Fruit fly (Drosophila melanogaster) whole organism, embryonic: ENCODE results near the gene CG1024.

Experiments used
- Atf3 ChIP-seq: fragments of 200-800 bp; sonication (Bioruptor generic); optimal IDR thresholded peaks from 3 replicates; lab custom pipeline; 2016; ENCODE audit warnings: missing biosample characterization, missing genetic modification characterization
- CG10654 ChIP-seq: fragments of 200-800 bp; sonication (Bioruptor generic); optimal IDR thresholded peaks from 2 replicates; lab custom pipeline; 2016; ENCODE audit warnings: missing biosample characterization, missing genetic modification characterization
- CG11456 ChIP-seq: fragments of 200-800 bp; sonication (Bioruptor generic); IDR thresholded peaks from 3 replicates; pipeline ENCODE4 v1.3.6; 2022; ENCODE audit warnings: missing biosample characterization, missing genetic modification characterization
- CG12104 ChIP-seq: fragments of 200-800 bp; sonication (Bioruptor generic); optimal IDR thresholded peaks from 3 replicates; lab custom pipeline; 2016; ENCODE audit warnings: missing biosample characterization, missing genetic modification characterization
- CG12942 ChIP-seq: fragments of 200-800 bp; sonication (Bioruptor generic); optimal IDR thresholded peaks from 3 replicates; lab custom pipeline; 2016; ENCODE audit warnings: missing biosample characterization, missing genetic modification characterization
- CG14667 ChIP-seq: fragments of 200-800 bp; sonication (Bioruptor generic); IDR thresholded peaks from 2 replicates; pipeline ENCODE4 v1.3.6; 2022; ENCODE audit warnings: missing biosample characterization, missing genetic modification characterization
- CG15011 ChIP-seq: fragments of 200-800 bp; sonication (Bioruptor generic); optimal IDR thresholded peaks from 3 replicates; lab custom pipeline; 2018; ENCODE audit warnings: missing biosample characterization, mild to moderate bottlenecking, missing genetic modification characterization
- CG15601 ChIP-seq: fragments of 200-800 bp; sonication (Bioruptor generic); optimal IDR thresholded peaks from 3 replicates; lab custom pipeline; 2019; ENCODE audit warnings: missing biosample characterization, mild to moderate bottlenecking, missing genetic modification characterization, moderate library complexity
- CG1647 ChIP-seq: fragments of 200-800 bp; sonication (Bioruptor generic); optimal IDR thresholded peaks from 3 replicates; lab custom pipeline; 2016; ENCODE audit warnings: missing biosample characterization, missing genetic modification characterization
- CG1792 ChIP-seq: fragments of 200-800 bp; sonication (Bioruptor generic); optimal IDR thresholded peaks from 2 replicates; lab custom pipeline; 2016; ENCODE audit warnings: missing biosample characterization, missing genetic modification characterization
- CG18011 ChIP-seq: fragments of 200-800 bp; sonication (Bioruptor generic); optimal IDR thresholded peaks from 2 replicates; lab custom pipeline; 2017; ENCODE audit warnings: missing biosample characterization, missing genetic modification characterization, mild to moderate bottlenecking, moderate library complexity, missing genotype
- CG33213 ChIP-seq: fragments of 200-800 bp; sonication (Bioruptor generic); optimal IDR thresholded peaks from 3 replicates; lab custom pipeline; 2016; ENCODE audit warnings: missing biosample characterization, missing genetic modification characterization
- CG3838 ChIP-seq: fragments of 200-800 bp; sonication (Bioruptor generic); optimal IDR thresholded peaks from 3 replicates; lab custom pipeline; 2016; ENCODE audit warnings: missing biosample characterization, missing genetic modification characterization
- CG3995 ChIP-seq: fragments of 200-800 bp; sonication (Bioruptor generic); optimal IDR thresholded peaks from 3 replicates; lab custom pipeline; 2016; ENCODE audit warnings: missing biosample characterization, missing genetic modification characterization
- CG42726 ChIP-seq: fragments of 200-800 bp; sonication (Bioruptor generic); IDR thresholded peaks from 2 replicates; pipeline ENCODE4 v1.3.6; 2022; ENCODE audit warnings: missing biosample characterization, missing genetic modification characterization; ENCODE audit not compliant: partially characterized antibody
- CG4707 ChIP-seq: fragments of 200-800 bp; sonication (Bioruptor generic); optimal IDR thresholded peaks from 2 replicates; lab custom pipeline; 2018; ENCODE audit warnings: missing biosample characterization, mild to moderate bottlenecking, missing genetic modification characterization, moderate library complexity
- CG4730 ChIP-seq: fragments of 200-800 bp; sonication (Bioruptor generic); IDR thresholded peaks from 2 replicates; pipeline ENCODE4 v1.3.6; 2022; ENCODE audit warnings: missing biosample characterization, missing genetic modification characterization
- CG6813 ChIP-seq: fragments of 200-800 bp; sonication (Bioruptor generic); optimal IDR thresholded peaks from 2 replicates; lab custom pipeline; 2017; ENCODE audit warnings: missing biosample characterization, missing genetic modification characterization, mild to moderate bottlenecking, moderate library complexity, missing genetic modification reagents
- CG7357 ChIP-seq: fragments of 200-800 bp; sonication (Bioruptor generic); IDR thresholded peaks from 3 replicates; pipeline ENCODE4 v1.3.6; 2022; ENCODE audit warnings: missing biosample characterization, missing genetic modification characterization
- D19B ChIP-seq: fragments of 200-800 bp; sonication (Bioruptor generic); optimal IDR thresholded peaks from 2 replicates; lab custom pipeline; 2017; ENCODE audit warnings: missing biosample characterization, mild to moderate bottlenecking, missing genetic modification characterization
- Dll ChIP-seq: fragments of 200-800 bp; sonication (Bioruptor generic); IDR thresholded peaks from 4 replicates; pipeline ENCODE4 v1.3.6; 2022; ENCODE audit warnings: missing biosample characterization, missing genetic modification characterization; ENCODE audit not compliant: partially characterized antibody
- Elba2 ChIP-seq: fragments of 200-800 bp; sonication (Bioruptor generic); optimal IDR thresholded peaks from 3 replicates; lab custom pipeline; 2016; ENCODE audit warnings: missing biosample characterization, missing genetic modification characterization
- GATAe ChIP-seq: fragments of 200-800 bp; sonication (Bioruptor generic); conservative IDR thresholded peaks from 2 replicates; pipeline ENCODE4 v1.3.6; 2022; ENCODE audit warnings: missing biosample characterization, missing genetic modification characterization
- HLH3B ChIP-seq: fragments of 200-800 bp; sonication (Bioruptor generic); IDR thresholded peaks from 2 replicates; pipeline ENCODE4 v1.3.6; 2022; ENCODE audit warnings: missing biosample characterization, missing genetic modification characterization
- HmgZ ChIP-seq: fragments of 200-800 bp; sonication (Bioruptor generic); optimal IDR thresholded peaks from 2 replicates; lab custom pipeline; 2018; ENCODE audit warnings: missing biosample characterization, mild to moderate bottlenecking, missing genetic modification characterization
- MBD-R2 ChIP-seq: fragments of 200-800 bp; sonication (Bioruptor generic); IDR thresholded peaks from 2 replicates; pipeline ENCODE4 v1.3.6; 2022; ENCODE audit warnings: missing biosample characterization, missing genetic modification characterization
- Oli ChIP-seq: fragments of 200-800 bp; sonication (Bioruptor generic); optimal IDR thresholded peaks from 2 replicates; lab custom pipeline; 2018; ENCODE audit warnings: missing biosample characterization, mild to moderate bottlenecking, missing genetic modification characterization, moderate library complexity
- Rx ChIP-seq: fragments of 200-800 bp; sonication (Bioruptor generic); IDR thresholded peaks from 2 replicates; pipeline ENCODE4 v1.3.6; 2022; ENCODE audit warnings: missing biosample characterization, missing genetic modification characterization
- Sry-β ChIP-seq: fragments of 200-800 bp; sonication (Bioruptor generic); optimal IDR thresholded peaks from 2 replicates; lab custom pipeline; 2018; ENCODE audit warnings: missing biosample characterization, mild to moderate bottlenecking, missing genetic modification characterization, moderate library complexity
- Usf ChIP-seq: fragments of 200-800 bp; sonication (Bioruptor generic); optimal IDR thresholded peaks from 2 replicates; lab custom pipeline; 2017; ENCODE audit warnings: missing genotype, missing biosample characterization, missing genetic modification characterization
- ab ChIP-seq: fragments of 200-800 bp; sonication (Bioruptor generic); optimal IDR thresholded peaks from 2 replicates; lab custom pipeline; 2016; ENCODE audit warnings: missing biosample characterization, missing genetic modification characterization
- al ChIP-seq: fragments of 200-800 bp; sonication (Bioruptor generic); IDR thresholded peaks from 2 replicates; pipeline ENCODE4 v1.3.6; 2022; ENCODE audit warnings: missing biosample characterization, missing genetic modification characterization
- bab2 ChIP-seq: fragments of 200-800 bp; sonication (Bioruptor generic); optimal IDR thresholded peaks from 2 replicates; lab custom pipeline; 2016; ENCODE audit warnings: missing biosample characterization, missing genetic modification characterization
- cwo ChIP-seq: fragments of 200-800 bp; sonication (Bioruptor generic); optimal IDR thresholded peaks from 3 replicates; lab custom pipeline; 2017; ENCODE audit warnings: missing biosample characterization, missing genetic modification characterization, mild to moderate bottlenecking, moderate library complexity, missing genetic modification reagents
- dm ChIP-seq: fragments of 200-800 bp; sonication (Bioruptor generic); optimal IDR thresholded peaks from 3 replicates; lab custom pipeline; 2016; ENCODE audit warnings: missing biosample characterization, missing genetic modification characterization
- fd102C ChIP-seq: fragments of 200-800 bp; sonication (Bioruptor generic); optimal IDR thresholded peaks from 2 replicates; lab custom pipeline; 2018; ENCODE audit warnings: missing biosample characterization, mild to moderate bottlenecking, missing genetic modification characterization, moderate library complexity
- gsb ChIP-seq: fragments of 200-800 bp; sonication (Bioruptor generic); IDR thresholded peaks from 2 replicates; pipeline ENCODE4 v1.3.6; 2022; ENCODE audit warnings: missing biosample characterization, missing genetic modification characterization
- hbn ChIP-seq: fragments of 200-800 bp; sonication (Bioruptor generic); IDR thresholded peaks from 2 replicates; pipeline ENCODE4 v1.3.6; 2022; ENCODE audit warnings: missing biosample characterization, missing genetic modification characterization; ENCODE audit not compliant: partially characterized antibody
- hkb ChIP-seq, 2 experiments: fragments of 200-800 bp in 1 of 2; fragments of >200 bp in 1 of 2; sonication (Bioruptor generic) in 1 of 2; IDR thresholded peaks in 1 of 2; optimal IDR thresholded peaks in 1 of 2; 2 replicates each; pipeline versions ENCODE4 v1.3.6 to Lab custom; 2017 to 2022; ENCODE audit warnings: missing biosample characterization in 1 of 2, missing genetic modification characterization in 1 of 2
- org-1 ChIP-seq: fragments of 200-800 bp; sonication (Bioruptor generic); optimal IDR thresholded peaks from 2 replicates; lab custom pipeline; 2017; ENCODE audit warnings: missing biosample characterization, missing genetic modification characterization
- prd ChIP-seq, 3 experiments: fragments of >200 bp in 2 of 3; fragments of 200-800 bp in 1 of 3; sonication (Bioruptor generic) in 1 of 3; optimal IDR thresholded peaks in 2 of 3; IDR thresholded peaks in 1 of 3; 2 replicates in 2 of 3; 3 replicates in 1 of 3; pipeline versions ENCODE4 v1.3.6 to Lab custom; 2017 to 2022; ENCODE audit warnings: missing biosample characterization in 1 of 3, missing genetic modification characterization in 1 of 3
- psq ChIP-seq: fragments of 200-800 bp; sonication (Bioruptor generic); optimal IDR thresholded peaks from 2 replicates; lab custom pipeline; 2017; ENCODE audit warnings: missing biosample characterization, missing genetic modification characterization
- ranshi ChIP-seq: fragments of 200-800 bp; sonication (Bioruptor generic); IDR thresholded peaks from 2 replicates; pipeline ENCODE4 v1.3.6; 2022; ENCODE audit warnings: missing biosample characterization, missing genetic modification characterization
- so ChIP-seq: fragments of 200-800 bp; sonication (Bioruptor generic); IDR thresholded peaks from 3 replicates; pipeline ENCODE4 v1.3.6; 2022; ENCODE audit warnings: missing biosample characterization, missing genetic modification characterization
- sob ChIP-seq: fragments of 200-800 bp; sonication (Bioruptor generic); IDR thresholded peaks from 2 replicates; pipeline ENCODE4 v1.3.6; 2022; ENCODE audit warnings: missing biosample characterization, missing genetic modification characterization
- sqz ChIP-seq: fragments of 200-800 bp; sonication (Bioruptor generic); optimal IDR thresholded peaks from 3 replicates; lab custom pipeline; 2018; ENCODE audit warnings: missing biosample characterization, mild to moderate bottlenecking, missing genetic modification characterization
- ssp ChIP-seq: fragments of 200-800 bp; sonication (Bioruptor generic); IDR thresholded peaks from 2 replicates; pipeline ENCODE4 v1.3.6; 2022; ENCODE audit warnings: missing biosample characterization, missing genetic modification characterization
- tna ChIP-seq: fragments of 200-800 bp; sonication (Bioruptor generic); IDR thresholded peaks from 2 replicates; pipeline ENCODE4 v1.3.6; 2022; ENCODE audit warnings: missing biosample characterization, missing genetic modification characterization; ENCODE audit not compliant: partially characterized antibody
- tx ChIP-seq: fragments of 200-800 bp; sonication (Bioruptor generic); optimal IDR thresholded peaks from 2 replicates; lab custom pipeline; 2016; ENCODE audit warnings: missing biosample characterization, missing genetic modification characterization
- vfl ChIP-seq: fragments of 200-800 bp; sonication (Bioruptor generic); optimal IDR thresholded peaks from 2 replicates; lab custom pipeline; 2016; ENCODE audit warnings: missing biosample characterization, missing genetic modification characterization
- zfh2 ChIP-seq: fragments of 200-800 bp; sonication (Bioruptor generic); optimal IDR thresholded peaks from 2 replicates; lab custom pipeline; 2016; ENCODE audit warnings: missing biosample characterization, missing genetic modification characterization

The CG1024 gene

DNA sequence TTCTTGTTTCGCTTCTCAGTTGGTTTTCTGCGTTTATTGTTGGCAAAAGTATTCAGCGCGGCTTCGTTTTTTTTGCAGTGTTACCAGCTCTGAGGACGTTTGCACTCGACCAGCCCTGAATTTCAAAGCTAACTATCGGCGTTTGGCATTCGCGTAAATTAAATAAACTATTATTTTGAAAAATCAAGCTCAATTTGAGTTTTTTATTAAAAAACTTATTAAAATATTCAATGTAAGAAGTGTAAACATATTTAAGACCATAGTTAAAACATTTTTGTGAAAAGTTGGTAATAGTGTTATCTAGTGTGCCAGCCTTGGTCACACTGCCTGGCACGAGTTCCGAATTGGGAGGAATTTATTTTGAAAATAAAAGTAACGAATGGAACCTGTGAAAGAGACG, 34.3 kb downstream of the CG1024 start, which contains the start of the genes SmD2 and CG18048 (continued):
- TF ChIP-seq ranshi (no peak), CG12942 (GFP tag; lab: Kevin White, UChicago) (no peak), vfl (GFP tag; lab: Kevin White, UChicago) (no peak), CG15601 (tag; lab: Kevin White, UChicago) (no peak), Atf3 (GFP tag; lab: Kevin White, UChicago) (no peak), sqz (no peak), D19B (GFP tag; lab: Kevin White, UChicago) (no peak), tx (GFP tag; lab: Kevin White, UChicago) (no peak), ab (GFP tag; lab: Kevin White, UChicago) (no peak), Elba2 (GFP tag; lab: Kevin White, UChicago) (peak; percentile 91), HLH3B (GFP tag; lab: Robert Waterston, UW) (no peak), ssp (GFP tag; lab: Robert Waterston, UW) (no peak; the same call in 1 of the 2 replicates), hkb (optimal IDR thresholded peaks at IDR 0.05; lab: Kevin White, UChicago) (peak; percentile 43), hkb (GFP tag; IDR thresholded peaks at IDR 0.05; lab: Robert Waterston, UW) (no peak), Dll (GFP tag; lab: Robert Waterston, UW) (peak; percentile 85), al (GFP tag; lab: Robert Waterston, UW) (no peak), CG3838 (GFP tag; lab: Kevin White, UChicago) (no peak), hbn (GFP tag; lab: Robert Waterston, UW) (peak; percentile 65), CG7357 (GFP tag; lab: Robert Waterston, UW) (no peak), gsb (GFP tag; lab: Robert Waterston, UW) (no peak), Sry-β (GFP tag; lab: Kevin White, UChicago) (no peak), CG12104 (GFP tag; lab: Kevin White, UChicago) (no peak), CG15011 (no peak), CG11456 (GFP tag; lab: Robert Waterston, UW) (no peak), CG3995 (GFP tag; lab: Kevin White, UChicago) (peak; percentile 70), CG10654 (GFP tag; lab: Kevin White, UChicago) (no peak), CG4707 (GFP tag; lab: Kevin White, UChicago) (no peak), fd102C (GFP tag; lab: Kevin White, UChicago) (no peak), CG14667 (GFP tag; lab: Robert Waterston, UW) (no peak), zfh2 (GFP tag; lab: Kevin White, UChicago) (peak; percentile 13), org-1 (no peak), HmgZ (tag; lab: Kevin White, UChicago) (peak; percentile 52), CG1647 (no peak), CG1792 (GFP tag; lab: Kevin White, UChicago) (no peak), CG6813 (GFP tag; lab: Kevin White, UChicago) (no peak), CG4730 (GFP tag; lab: Robert Waterston, UW) (no peak), psq (GFP tag; lab: Kevin White, UChicago) (no peak), CG18011 (GFP tag; lab: Kevin White, UChicago) (no peak), sob (no peak), tna (GFP tag; lab: Robert Waterston, UW) (peak; percentile 43; the same call in 1 of the 2 replicates), prd (optimal IDR thresholded peaks at IDR 0.05; lab: Kevin White, UChicago) (no peak), prd (GFP tag; IDR thresholded peaks at IDR 0.05; lab: Robert Waterston, UW) (no peak), bab2 (GFP tag; lab: Kevin White, UChicago) (no peak), CG33213 (GFP tag; lab: Kevin White, UChicago) (peak; percentile 4), dm (GFP tag; lab: Kevin White, UChicago) (peak; percentile 68), Usf (GFP tag; lab: Kevin White, UChicago) (no peak), Oli (tag; lab: Kevin White, UChicago) (no peak), GATAe (GFP tag; lab: Robert Waterston, UW) (no peak), cwo (GFP tag; lab: Kevin White, UChicago) (no peak), CG42726 (GFP tag; lab: Robert Waterston, UW) (peak; percentile 39; the same call in 1 of the 2 replicates), so (GFP tag; lab: Robert Waterston, UW) (no peak), Rx (GFP tag; lab: Robert Waterston, UW) (no peak), MBD-R2 (GFP tag; lab: Robert Waterston, UW) (peak; percentile 92)
